Fruit fly (Drosophila melanogaster) whole organism, pupa: ENCODE data around the gene Ythdf.

Experiments used
- CG10348 ChIP-seq: fragments of 200-800 bp; sonication (Bioruptor generic); IDR thresholded peaks from 2 replicates; pipeline ENCODE4 v1.3.6; 2022; ENCODE audit warnings: missing biosample characterization, missing genetic modification characterization
- CG12605 ChIP-seq: fragments of 200-800 bp; sonication (Bioruptor generic); IDR thresholded peaks from 2 replicates; pipeline ENCODE4 v1.3.6; 2022; ENCODE audit warnings: missing biosample characterization, missing genetic modification characterization
- CG13204 ChIP-seq: fragments of 200-800 bp; sonication (Bioruptor generic); optimal IDR thresholded peaks from 2 replicates; lab custom pipeline; 2018; ENCODE audit warnings: missing biosample characterization, mild to moderate bottlenecking, missing genetic modification characterization, moderate library complexity
- CG14655 ChIP-seq: fragments of 200-800 bp; sonication (Bioruptor generic); optimal IDR thresholded peaks from 3 replicates; lab custom pipeline; 2017; ENCODE audit warnings: mild to moderate bottlenecking, missing biosample characterization, missing genetic modification reagents, missing genetic modification characterization
- CG15710 ChIP-seq: fragments of 200-800 bp; sonication (Bioruptor generic); optimal IDR thresholded peaks from 2 replicates; lab custom pipeline; 2018; ENCODE audit warnings: missing biosample characterization, mild to moderate bottlenecking, missing genetic modification characterization, moderate library complexity
- CG17806 ChIP-seq: fragments of 200-800 bp; sonication (Bioruptor generic); optimal IDR thresholded peaks from 2 replicates; lab custom pipeline; 2018; ENCODE audit warnings: missing biosample characterization, mild to moderate bottlenecking, missing genetic modification characterization, moderate library complexity
- CG32121 ChIP-seq: fragments of 200-800 bp; sonication (Bioruptor generic); IDR thresholded peaks from 2 replicates; pipeline ENCODE4 v1.3.6; 2022; ENCODE audit warnings: missing biosample characterization, missing genetic modification characterization
- CG34367 ChIP-seq: fragments of 200-800 bp; sonication (Bioruptor generic); optimal IDR thresholded peaks from 2 replicates; lab custom pipeline; 2018; ENCODE audit warnings: missing biosample characterization, mild to moderate bottlenecking, missing genetic modification characterization
- CG4496 ChIP-seq: fragments of 200-800 bp; sonication (Bioruptor generic); IDR thresholded peaks from 3 replicates; pipeline ENCODE4 v1.3.6; 2022; ENCODE audit warnings: missing biosample characterization, missing genetic modification characterization
- CG8159 ChIP-seq: fragments of 200-800 bp; sonication (Bioruptor generic); optimal IDR thresholded peaks from 3 replicates; lab custom pipeline; 2018; ENCODE audit warnings: missing biosample characterization, mild to moderate bottlenecking, missing genetic modification characterization, moderate library complexity
- CG8301 ChIP-seq: fragments of 200-800 bp; sonication (Bioruptor generic); optimal IDR thresholded peaks from 2 replicates; lab custom pipeline; 2018; ENCODE audit warnings: missing biosample characterization, mild to moderate bottlenecking, missing genetic modification characterization
- CG9948 ChIP-seq: fragments of 200-800 bp; sonication (Bioruptor generic); optimal IDR thresholded peaks from 2 replicates; lab custom pipeline; 2018; ENCODE audit warnings: missing biosample characterization, mild to moderate bottlenecking, missing genetic modification characterization, moderate library complexity
- D1 ChIP-seq: fragments of 200-800 bp; sonication (Bioruptor generic); optimal IDR thresholded peaks from 2 replicates; lab custom pipeline; 2018; ENCODE audit warnings: missing biosample characterization, mild to moderate bottlenecking, missing genetic modification characterization, moderate library complexity
- EcR ChIP-seq: fragments of 200-800 bp; sonication (Bioruptor generic); optimal IDR thresholded peaks from 3 replicates; lab custom pipeline; 2019; ENCODE audit warnings: missing biosample characterization, missing genetic modification characterization, mild to moderate bottlenecking, moderate library complexity, missing genetic modification reagents
- Ets98B ChIP-seq: fragments of 200-800 bp; sonication (Bioruptor generic); IDR thresholded peaks from 2 replicates; pipeline ENCODE4 v1.3.6; 2022; ENCODE audit warnings: missing biosample characterization, missing genetic modification characterization
- Pif1A ChIP-seq: fragments of 200-800 bp; sonication (Bioruptor generic); optimal IDR thresholded peaks from 3 replicates; lab custom pipeline; 2016; ENCODE audit warnings: missing biosample characterization, missing genetic modification characterization
- Pif1B ChIP-seq: fragments of 200-800 bp; sonication (Bioruptor generic); optimal IDR thresholded peaks from 3 replicates; lab custom pipeline; 2016; ENCODE audit warnings: missing biosample characterization, missing genetic modification characterization
- Snoo ChIP-seq: fragments of 200-800 bp; sonication (Bioruptor generic); optimal IDR thresholded peaks from 3 replicates; lab custom pipeline; 2017; ENCODE audit warnings: missing biosample characterization, mild to moderate bottlenecking, missing genetic modification characterization, inconsistent platforms
- fd96Ca ChIP-seq: fragments of 200-800 bp; sonication (Bioruptor generic); IDR thresholded peaks from 3 replicates; pipeline ENCODE4 v1.3.6; 2022; ENCODE audit warnings: missing biosample characterization, missing genetic modification characterization
- gl ChIP-seq: fragments of 200-800 bp; sonication (Bioruptor generic); optimal IDR thresholded peaks from 2 replicates; lab custom pipeline; 2018; ENCODE audit warnings: missing biosample characterization, mild to moderate bottlenecking, missing genetic modification characterization
- rn ChIP-seq: fragments of 200-800 bp; sonication (Bioruptor generic); IDR thresholded peaks from 2 replicates; pipeline ENCODE4 v1.3.6; 2022; ENCODE audit warnings: missing biosample characterization, missing genetic modification characterization

The Ythdf gene

DNA sequence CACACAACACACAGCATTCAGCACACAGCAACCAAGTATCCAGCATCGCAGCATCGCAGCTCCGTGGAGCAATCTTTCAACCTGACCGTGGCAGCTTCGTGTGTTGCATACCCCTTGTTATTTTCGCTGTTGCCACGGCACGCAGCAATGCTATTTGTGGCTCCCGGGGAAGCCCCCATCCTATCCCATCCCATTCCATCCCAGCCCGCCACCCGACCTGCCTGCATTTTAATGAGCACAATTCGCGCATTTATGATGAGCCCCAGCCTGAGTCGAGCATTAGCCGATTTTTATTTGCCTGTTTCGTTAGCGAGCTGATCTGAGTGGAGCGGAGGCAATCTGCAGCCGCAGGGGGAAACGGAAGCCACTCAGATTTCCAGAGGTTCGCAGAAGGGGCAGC lies 39.5 kb downstream of the Ythdf start:
- TF ChIP-seq gl (tag; lab: Kevin White, UChicago) (no peak), rn (GFP tag; lab: Robert Waterston, UW) (no peak), fd96Ca (GFP tag; lab: Robert Waterston, UW) (no peak), CG12605 (no peak), CG17806 (tag; lab: Kevin White, UChicago) (no peak), CG4496 (GFP tag; lab: Robert Waterston, UW) (no peak), Ets98B (GFP tag; lab: Robert Waterston, UW) (no peak), CG34367 (tag; lab: Kevin White, UChicago) (no peak), CG32121 (GFP tag; lab: Robert Waterston, UW) (no peak)

DNA sequence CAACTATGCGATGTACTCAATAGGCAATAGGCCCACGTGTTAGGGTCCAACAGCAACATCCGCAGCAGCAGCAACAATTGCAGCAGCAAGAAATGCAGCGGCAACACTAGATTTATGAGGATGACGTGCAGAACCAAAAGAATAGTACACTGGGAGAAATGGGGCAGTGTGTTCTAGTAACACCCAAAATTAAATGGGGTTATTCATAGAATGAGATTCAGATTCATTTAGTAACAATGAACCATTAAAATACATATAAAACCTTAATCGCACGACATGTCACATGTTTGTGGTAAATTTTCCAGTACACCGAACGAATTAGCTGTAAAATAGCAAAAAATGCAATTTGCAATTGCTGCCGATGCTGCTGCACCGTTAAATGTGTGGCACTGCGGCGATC lies 41.8 kb downstream of the Ythdf start:
- TF ChIP-seq CG14655 (GFP tag; lab: Kevin White, UChicago) (peak; percentile 53), Pif1B (GFP tag; lab: Kevin White, UChicago) (no peak), CG9948 (tag; lab: Kevin White, UChicago) (no peak), Snoo (tag; lab: Kevin White, UChicago) (no peak), CG34367 (tag; lab: Kevin White, UChicago) (no peak), CG8301 (peak; percentile 55)

DNA sequence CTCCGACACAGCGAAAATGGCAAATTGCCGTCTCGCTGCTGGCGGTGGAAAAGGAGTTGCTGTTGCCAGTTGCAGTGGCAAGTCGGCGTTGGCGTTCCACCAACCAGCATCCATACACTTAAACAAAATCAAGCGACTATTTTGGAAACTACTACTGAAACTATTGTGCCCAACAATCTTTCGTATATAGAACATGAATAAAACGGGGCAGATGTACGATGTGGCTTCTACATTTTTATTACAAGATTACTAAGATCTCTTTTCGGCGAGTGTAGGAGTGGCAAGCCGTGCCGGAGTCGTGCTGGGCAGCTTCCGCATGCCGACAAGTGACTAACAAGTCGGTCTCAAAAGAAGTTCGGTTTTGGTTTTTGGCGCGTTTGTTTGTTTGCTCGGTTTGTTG lies 42.5 kb downstream of the Ythdf start:
- TF ChIP-seq CG32121 (GFP tag; lab: Robert Waterston, UW) (peak; percentile 93), D1 (no peak), Pif1A (GFP tag; lab: Kevin White, UChicago) (peak; percentile 46), CG34367 (tag; lab: Kevin White, UChicago) (no peak), fd96Ca (GFP tag; lab: Robert Waterston, UW) (peak; percentile 94), CG9948 (tag; lab: Kevin White, UChicago) (no peak), Pif1B (GFP tag; lab: Kevin White, UChicago) (peak; percentile 65), Snoo (tag; lab: Kevin White, UChicago) (peak; percentile 46), EcR (GFP tag; lab: Kevin White, UChicago) (no peak), gl (tag; lab: Kevin White, UChicago) (no peak), CG12605 (0 out of 2 replicates have a peak, but pooled peaks have one; percentile 19), CG15710 (peak; percentile 1), CG4496 (GFP tag; lab: Robert Waterston, UW) (peak; percentile 91), CG13204 (GFP tag; lab: Kevin White, UChicago) (no peak), CG8301 (peak; percentile 88), CG10348 (GFP tag; lab: Robert Waterston, UW) (peak; percentile 63), CG17806 (tag; lab: Kevin White, UChicago) (peak; percentile 39), Ets98B (GFP tag; lab: Robert Waterston, UW) (peak; percentile 94), CG14655 (GFP tag; lab: Kevin White, UChicago) (peak; percentile 79), CG8159 (peak; percentile 25), rn (GFP tag; lab: Robert Waterston, UW) (peak; percentile 75)

DNA sequence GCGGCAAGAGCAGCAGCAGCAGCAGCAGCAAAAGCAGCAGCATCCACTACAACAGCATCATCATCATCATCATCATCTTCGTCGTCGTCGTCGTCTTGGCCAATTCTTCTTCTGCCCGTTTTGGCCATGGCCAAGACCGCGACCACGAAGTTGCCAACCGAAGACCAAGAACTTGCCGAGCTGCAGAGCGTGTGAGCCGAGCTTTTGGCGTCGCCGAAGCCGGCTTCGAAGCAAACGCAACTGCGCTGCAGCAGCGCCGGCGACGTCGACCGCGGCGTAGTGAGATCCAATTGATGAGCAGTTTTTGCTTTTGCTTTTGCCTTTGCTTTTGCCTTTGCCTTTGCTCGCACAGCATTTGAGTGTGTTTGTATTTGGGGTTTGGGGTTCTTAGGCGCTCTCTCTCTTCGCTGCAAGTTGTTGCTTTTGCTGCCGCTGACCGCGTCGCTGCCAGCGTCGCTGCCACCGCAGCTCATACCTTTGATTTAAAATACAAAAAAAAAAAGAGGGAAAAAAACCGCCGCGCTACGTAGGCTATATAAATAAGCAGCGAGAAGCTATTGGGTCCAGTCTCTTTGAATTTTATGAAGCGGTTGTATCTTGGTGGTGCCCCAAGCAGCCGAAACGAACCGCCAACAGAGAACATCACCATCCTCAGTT lies 53.9 kb downstream of the Ythdf start:
- peak; percentile 29 for TF ChIP-seq CG13204 (GFP tag; lab: Kevin White, UChicago)
- TF ChIP-seq CG4496 (GFP tag; lab: Robert Waterston, UW) = 0 out of 3 replicates have a peak, but pooled peaks have one; percentile 24
- TF ChIP-seq Ets98B (GFP tag; lab: Robert Waterston, UW) = no peak
